Worm (Caenorhabditis elegans) whole organism, L3 larva: Measurements from ENCODE around the gene unc-4.

Source experiments
- ZK546.5 ChIP-seq: sonication (generic microtip); optimal IDR thresholded peaks from 2 replicates; lab custom pipeline; 2017; ENCODE audit warnings: missing biosample characterization, missing genetic modification characterization
- ceh-28 ChIP-seq: fragments of 150-350 bp; optimal IDR thresholded peaks from 2 replicates; lab custom pipeline; 2014; ENCODE audit warnings: missing biosample characterization, missing genetic modification reagents, missing genetic modification characterization
- ceh-82 ChIP-seq: fragments of 150-350 bp; optimal IDR thresholded peaks from 2 replicates; lab custom pipeline; 2014; ENCODE audit warnings: missing biosample characterization, missing genetic modification characterization
- elt-1 ChIP-seq: fragments of 150-350 bp; optimal IDR thresholded peaks from 2 replicates; lab custom pipeline; 2014; ENCODE audit warnings: missing biosample characterization, missing genetic modification characterization
- fkh-10 ChIP-seq: sonication (generic microtip); optimal IDR thresholded peaks from 2 replicates; lab custom pipeline; 2017; ENCODE audit warnings: missing biosample characterization, missing genetic modification reagents, missing genetic modification characterization
- lin-39 ChIP-seq: fragments of 150-350 bp; optimal IDR thresholded peaks from 2 replicates; lab custom pipeline; 2018; ENCODE audit warnings: missing biosample characterization, missing genetic modification reagents, missing genetic modification characterization
- nfya-1 ChIP-seq: sonication (generic microtip); optimal IDR thresholded peaks from 2 replicates; lab custom pipeline; 2017; ENCODE audit warnings: missing genetic modification characterization, mild to moderate bottlenecking, missing compliant biosample characterization, antibody characterized with exemption, moderate library complexity; ENCODE audit not compliant: insufficient read depth
- nhr-76 ChIP-seq: fragments of 150-350 bp; sonication (generic microtip); optimal IDR thresholded peaks from 5 replicates; lab custom pipeline; 2014; ENCODE audit warnings: missing biosample characterization, missing genetic modification characterization
- pha-4 ChIP-seq: fragments of 150-350 bp; optimal IDR thresholded peaks from 2 replicates; lab custom pipeline; 2014; ENCODE audit warnings: missing biosample characterization, missing genetic modification reagents, missing genetic modification characterization
- snpc-4 ChIP-seq: fragments of 150-350 bp; optimal IDR thresholded peaks from 2 replicates; lab custom pipeline; 2014; ENCODE audit warnings: missing biosample characterization, missing genetic modification characterization
- unc-62 ChIP-seq: fragments of 150-350 bp; sonication (generic microtip); optimal IDR thresholded peaks from 4 replicates; lab custom pipeline; 2014; ENCODE audit warnings: missing biosample characterization, missing genetic modification reagents, missing genetic modification characterization
- ztf-4 ChIP-seq: fragments of 150-350 bp; optimal IDR thresholded peaks from 2 replicates; lab custom pipeline; 2014; ENCODE audit warnings: missing biosample characterization, missing genetic modification characterization

DNA sequence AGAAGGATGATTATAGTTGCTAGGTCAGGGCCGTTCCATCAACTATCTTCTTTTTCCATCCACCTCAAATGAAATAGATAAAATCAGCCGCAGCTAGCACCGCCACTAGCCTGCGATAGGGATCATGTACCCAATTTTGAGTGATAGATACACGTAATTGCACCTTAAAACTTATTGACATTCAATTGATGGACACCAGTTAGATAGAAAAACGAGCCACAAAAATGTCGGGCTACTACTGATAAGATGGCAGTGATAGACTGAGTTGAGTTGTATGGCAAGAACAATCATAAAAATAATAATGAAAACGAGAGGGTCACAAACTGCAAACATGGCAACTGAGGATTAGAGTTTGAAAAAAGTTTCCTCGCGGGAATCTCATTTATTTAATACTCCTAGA, 8.4 kb downstream of the unc-4 start:
- TF ChIP-seq pha-4 (tag; lab: Kevin White, UChicago) (no peak), lin-39 (tag; lab: Kevin White, UChicago) (no peak), fkh-10 (GFP tag; lab: Kevin White, UChicago) (no peak), ceh-82 (tag; lab: Kevin White, UChicago) (no peak), unc-62 (GFP tag; lab: Kevin White, UChicago) (no peak), elt-1 (peak; percentile 91), ZK546.5 (tag; lab: Kevin White, UChicago) (no peak), nhr-76 (tag; lab: Kevin White, UChicago) (no peak), ztf-4 (tag; lab: Kevin White, UChicago) (no peak), snpc-4 (tag; lab: Kevin White, UChicago) (no peak), ceh-28 (tag; lab: Kevin White, UChicago) (no peak), nfya-1 (no peak)
